Fruit fly (Drosophila melanogaster): ENCODE results near the gene hoe1.
A peak's percentile ranks its signal among the peaks of the same experiment; 100 is the strongest.

The hoe1 gene

dm6 chr2L:4887382-4888219, 44.6 kb downstream of the hoe1 start (continued):
- TF ChIP-seq CG13424 (tag; optimal IDR thresholded peaks at IDR 0.05), result peak; percentile 57
- TF ChIP-seq NC2β (GFP tag; optimal IDR thresholded peaks at IDR 0.05), result no peak
- no peak for TF ChIP-seq eyg (GFP tag; optimal IDR thresholded peaks at IDR 0.05)
- peak; percentile 10 for TF ChIP-seq CG5180 (GFP tag; optimal IDR thresholded peaks at IDR 0.05)
- TF ChIP-seq croc (GFP tag; conservative IDR thresholded peaks at IDR 0.05), result no peak

DNA sequence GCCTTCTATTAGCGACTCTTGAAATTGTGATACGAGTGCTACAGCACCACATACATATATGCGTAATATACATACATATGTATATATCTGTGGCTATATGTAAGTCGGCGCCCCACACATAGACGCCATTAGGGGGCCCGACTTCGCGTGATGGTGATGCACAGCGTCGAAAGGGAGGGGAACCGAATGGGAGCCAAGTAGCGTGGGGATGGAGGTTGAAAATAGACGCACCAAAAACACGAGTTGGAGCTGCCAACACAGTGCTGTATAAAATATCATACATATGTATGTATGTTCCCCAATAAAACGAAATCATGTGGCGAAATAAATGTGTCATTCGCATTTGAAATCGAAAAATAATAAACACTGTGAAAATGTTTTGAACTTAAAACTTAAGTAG, 45.5 kb downstream of the hoe1 start:
- TF ChIP-seq CG4854 (GFP tag; optimal IDR thresholded peaks at IDR 0.05) (no peak), CG8388 (GFP tag; optimal IDR thresholded peaks at IDR 0.05) (peak; percentile 72), BtbVII (GFP tag; optimal IDR thresholded peaks at IDR 0.05) (no peak), CG17912 (GFP tag; optimal IDR thresholded peaks at IDR 0.05) (peak; percentile 4), sim (GFP tag; IDR thresholded peaks at IDR 0.05) (no peak), CG15011 (GFP tag; optimal IDR thresholded peaks at IDR 0.05) (no peak), CG12236 (GFP tag; optimal IDR thresholded peaks at IDR 0.05) (no peak), CG10543 (GFP tag; optimal IDR thresholded peaks at IDR 0.05) (peak; percentile 2), cg (GFP tag; optimal IDR thresholded peaks at IDR 0.05) (peak; percentile 69), dmrt99B (tag; optimal IDR thresholded peaks at IDR 0.05) (no peak), Adf1 (GFP tag; IDR thresholded peaks at IDR 0.05) (peak; percentile 8; the same call in 1 of the 2 replicates), exex (tag; optimal IDR thresholded peaks at IDR 0.05) (no peak), CG12769 (tag; optimal IDR thresholded peaks at IDR 0.05) (peak; percentile 86), inv (GFP tag; IDR thresholded peaks at IDR 0.05; ENCODE audit: partially characterized antibody) (no peak), chinmo (GFP tag; IDR thresholded peaks at IDR 0.05; ENCODE audit: partially characterized antibody) (0 out of 4 replicates have a peak, but pooled peaks have one; percentile 53), CG11247 (GFP tag; IDR thresholded peaks at IDR 0.05) (0 out of 2 replicates have a peak, but pooled peaks have one; percentile 5), ewg (GFP tag; optimal IDR thresholded peaks at IDR 0.05) (no peak), CG43689 (GFP tag; IDR thresholded peaks at IDR 0.05) (no peak), CG12391 (tag; optimal IDR thresholded peaks at IDR 0.05) (no peak), Rx (GFP tag; IDR thresholded peaks at IDR 0.05) (no peak), Meics (GFP tag; optimal IDR thresholded peaks at IDR 0.05) (no peak), cwo (GFP tag; optimal IDR thresholded peaks at IDR 0.05) (peak; percentile 31), CG6854 (GFP tag; optimal IDR thresholded peaks at IDR 0.05) (no peak), sens (GFP tag) (peak; percentile 35), CG9609 (GFP tag; optimal IDR thresholded peaks at IDR 0.05) (no peak), CG18764 (GFP tag; optimal IDR thresholded peaks at IDR 0.05) (no peak), sug (tag; optimal IDR thresholded peaks at IDR 0.05) (peak; percentile 28), Deaf1 (tag; optimal IDR thresholded peaks at IDR 0.05) (peak; percentile 17), CG14441 (GFP tag; IDR thresholded peaks at IDR 0.05) (no peak), Drgx (GFP tag; IDR thresholded peaks at IDR 0.05) (0 out of 2 replicates have a peak, but pooled peaks have one; percentile 21), crol (GFP tag; IDR thresholded peaks at IDR 0.05) (0 out of 2 replicates have a peak, but pooled peaks have one; percentile 38), CG2202 (tag; optimal IDR thresholded peaks at IDR 0.05) (no peak), CG15696 (tag; optimal IDR thresholded peaks at IDR 0.05) (no peak), sr (GFP tag; IDR thresholded peaks at IDR 0.05) (peak; percentile 40; the same call in 1 of the 3 replicates), CG31388 (GFP tag; optimal IDR thresholded peaks at IDR 0.05) (no peak), insv (GFP tag; optimal IDR thresholded peaks at IDR 0.05) (no peak)

Data from whole organism, embryonic.